Worm (Caenorhabditis elegans) whole organism, L1 larva: ENCODE results near the gene Y39B6A.25.

ENCODE experiments used
- efl-1 ChIP-seq, 4 experiments: fragments of 150-350 bp; optimal IDR thresholded peaks in 3 of 4; peaks in 1 of 4; 1 replicate in 1 of 4; 2 replicates in 3 of 4; lab custom pipeline; 2014; ENCODE audit warnings: missing biosample characterization in 2 of 4, missing genetic modification characterization in 2 of 4, missing genetic modification reagents in 2 of 4
- lin-13 ChIP-seq: fragments of 150-350 bp; optimal IDR thresholded peaks from 2 replicates; lab custom pipeline; 2014; ENCODE audit warnings: missing biosample characterization, missing genetic modification reagents, missing genetic modification characterization
- lin-39 ChIP-seq: fragments of 150-350 bp; optimal IDR thresholded peaks from 2 replicates; lab custom pipeline; 2014; ENCODE audit warnings: missing biosample characterization, missing genetic modification reagents, missing genetic modification characterization
- nhr-237 ChIP-seq: fragments of 150-350 bp; optimal IDR thresholded peaks from 2 replicates; lab custom pipeline; 2014; ENCODE audit warnings: missing biosample characterization, missing genetic modification characterization
- rnt-1 ChIP-seq: sonication (generic microtip); optimal IDR thresholded peaks from 2 replicates; lab custom pipeline; 2016; ENCODE audit warnings: mild to moderate bottlenecking, missing genetic modification characterization, moderate library complexity, missing compliant biosample characterization
- snpc-4 ChIP-seq: fragments of 150-350 bp; optimal IDR thresholded peaks from 2 replicates; lab custom pipeline; 2014; ENCODE audit warnings: missing biosample characterization, missing genetic modification characterization
- zag-1 ChIP-seq: fragments of 150-350 bp; optimal IDR thresholded peaks from 2 replicates; lab custom pipeline; 2014; ENCODE audit warnings: missing biosample characterization, missing genetic modification characterization

DNA sequence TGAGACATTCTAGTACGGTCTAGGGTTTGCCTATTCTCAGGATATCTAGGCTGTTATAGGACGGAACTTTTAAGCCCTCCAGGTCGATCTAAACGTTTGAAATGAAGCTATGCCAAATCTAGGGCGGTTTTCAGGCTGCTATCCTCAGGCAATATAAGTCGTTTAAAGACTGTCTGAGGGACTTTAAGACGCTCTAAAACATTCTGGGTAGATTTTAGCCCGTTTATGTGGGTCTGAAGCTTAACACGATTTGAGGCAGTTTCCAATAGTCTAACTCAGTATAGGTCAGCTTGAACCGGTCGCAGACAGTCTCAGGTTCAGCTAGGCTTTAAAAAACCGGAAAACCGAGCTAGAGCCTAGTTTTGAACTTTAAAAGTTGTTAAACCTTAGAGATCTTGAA, 24.6 kb downstream of the Y39B6A.25 start:
- no peak for TF ChIP-seq zag-1 (tag; lab: Kevin White, UChicago)
- TF ChIP-seq nhr-237 (tag; lab: Kevin White, UChicago): no peak
- TF ChIP-seq lin-13 (GFP tag; lab: Kevin White, UChicago): no peak
- TF ChIP-seq rnt-1 (tag; lab: Kevin White, UChicago): no peak
- TF ChIP-seq efl-1 (optimal IDR thresholded peaks at IDR 0.05; lab: Kevin White, UChicago): no peak
- TF ChIP-seq efl-1 (GFP tag; optimal IDR thresholded peaks at IDR 0.05 in 1 of 2; lab: Kevin White, UChicago): peak in 1 of 2 experiments; percentile 16
- TF ChIP-seq lin-39: no peak
- TF ChIP-seq snpc-4 (tag; lab: Kevin White, UChicago): no peak
